Worm (Caenorhabditis elegans) whole organism, L4/young adult: Measurements from ENCODE around the gene olrn-1.

Experiments used
- W03F9.2 ChIP-seq: fragments of 150-350 bp; optimal IDR thresholded peaks from 2 replicates; lab custom pipeline; 2014; ENCODE audit warnings: missing biosample characterization, missing genetic modification characterization
- dao-5 ChIP-seq: sonication (generic microtip); optimal IDR thresholded peaks from 2 replicates; lab custom pipeline; 2016; ENCODE audit warnings: missing genotype, missing genetic modification characterization, moderate library complexity, missing compliant biosample characterization
- him-1 ChIP-seq: sonication (generic microtip); optimal IDR thresholded peaks from 2 replicates; lab custom pipeline; 2016; ENCODE audit warnings: missing genotype, missing genetic modification reagents, missing genetic modification characterization, missing compliant biosample characterization

ce11 chrX:15541437-15541836 lies 4.0 kb downstream of the olrn-1 start:
- TF ChIP-seq him-1 (no peak), W03F9.2 (no peak), dao-5 (no peak)
